Worm (Caenorhabditis elegans) whole organism, mixed stage, embryonic: ENCODE data around the gene cyp-25A2.
A peak's percentile ranks its signal among the peaks of the same experiment; 100 is the strongest.

ENCODE experiments used
- M03D4.4 ChIP-seq: sonication (generic microtip); optimal IDR thresholded peaks from 2 replicates; lab custom pipeline; 2017; ENCODE audit warnings: mild to moderate bottlenecking, missing genetic modification characterization, missing compliant biosample characterization
- blmp-1 ChIP-seq: fragments of 150-350 bp; optimal IDR thresholded peaks from 2 replicates; lab custom pipeline; 2014; ENCODE audit warnings: missing biosample characterization, missing genetic modification characterization
- ceh-39 ChIP-seq: fragments of 150-350 bp; optimal IDR thresholded peaks from 2 replicates; lab custom pipeline; 2014; ENCODE audit warnings: missing biosample characterization, missing genetic modification characterization
- ceh-43 ChIP-seq: fragments of 200-800 bp; sonication (Bioruptor generic); optimal IDR thresholded peaks from 2 replicates; lab custom pipeline; 2018; ENCODE audit warnings: mild to moderate bottlenecking, missing genetic modification characterization, moderate library complexity, missing compliant biosample characterization
- ceh-83 ChIP-seq: fragments of 200-800 bp; sonication (Bioruptor generic); optimal IDR thresholded peaks from 2 replicates; lab custom pipeline; 2018; ENCODE audit warnings: mild to moderate bottlenecking, missing genetic modification characterization, missing compliant biosample characterization
- ces-1 ChIP-seq: fragments of 150-350 bp; optimal IDR thresholded peaks from 2 replicates; lab custom pipeline; 2014; ENCODE audit warnings: missing biosample characterization, missing genetic modification reagents, missing genetic modification characterization
- cnd-1 ChIP-seq: fragments of 200-800 bp; sonication (Bioruptor generic); optimal IDR thresholded peaks from 2 replicates; lab custom pipeline; 2018; ENCODE audit warnings: mild to moderate bottlenecking, missing genetic modification characterization, missing compliant biosample characterization
- drap-1 ChIP-seq: fragments of 200-800 bp; sonication (Bioruptor generic); optimal IDR thresholded peaks from 3 replicates; lab custom pipeline; 2018; ENCODE audit warnings: mild to moderate bottlenecking, missing genetic modification characterization, missing compliant biosample characterization
- elt-1 ChIP-seq: sonication (generic microtip); optimal IDR thresholded peaks from 2 replicates; lab custom pipeline; 2017; ENCODE audit warnings: missing genetic modification characterization, mild to moderate bottlenecking, missing compliant biosample characterization, antibody characterized with exemption, moderate library complexity, borderline replicate concordance; ENCODE audit not compliant: insufficient read depth
- elt-3 ChIP-seq: fragments of 150-350 bp; optimal IDR thresholded peaks from 2 replicates; lab custom pipeline; 2014; ENCODE audit warnings: missing biosample characterization, missing genetic modification characterization
- flh-1 ChIP-seq: fragments of 200-800 bp; sonication (Bioruptor generic); optimal IDR thresholded peaks from 2 replicates; lab custom pipeline; 2018; ENCODE audit warnings: mild to moderate bottlenecking, missing genetic modification characterization, moderate library complexity, missing compliant biosample characterization
- ham-2 ChIP-seq: fragments of 200-800 bp; sonication (Bioruptor generic); optimal IDR thresholded peaks from 2 replicates; lab custom pipeline; 2018; ENCODE audit warnings: mild to moderate bottlenecking, missing genetic modification characterization, missing compliant biosample characterization
- hlh-1 ChIP-seq: fragments of 150-350 bp; optimal IDR thresholded peaks from 2 replicates; lab custom pipeline; 2014; ENCODE audit warnings: missing biosample characterization, missing genetic modification reagents, missing genetic modification characterization
- lsy-2 ChIP-seq: fragments of 150-350 bp; optimal IDR thresholded peaks from 2 replicates; lab custom pipeline; 2014; ENCODE audit warnings: missing biosample characterization, missing genetic modification characterization
- mab-5 ChIP-seq: fragments of 150-350 bp; optimal IDR thresholded peaks from 2 replicates; lab custom pipeline; 2014; ENCODE audit warnings: missing biosample characterization, missing genetic modification characterization
- mep-1 ChIP-seq: fragments of 150-350 bp; optimal IDR thresholded peaks from 2 replicates; lab custom pipeline; 2017; ENCODE audit warnings: missing biosample characterization, missing genetic modification reagents, missing genetic modification characterization, inconsistent platforms
- mls-2 ChIP-seq: sonication (generic microtip); optimal IDR thresholded peaks from 2 replicates; lab custom pipeline; 2016; ENCODE audit warnings: mild to moderate bottlenecking, missing genetic modification characterization, moderate library complexity, missing compliant biosample characterization
- nhr-2 ChIP-seq: fragments of 150-350 bp; optimal IDR thresholded peaks from 2 replicates; lab custom pipeline; 2014; ENCODE audit warnings: missing biosample characterization, missing genetic modification characterization
- nhr-28 ChIP-seq: fragments of 150-350 bp; optimal IDR thresholded peaks from 2 replicates; lab custom pipeline; 2014; ENCODE audit warnings: missing biosample characterization, missing genetic modification characterization
- nhr-76 ChIP-seq: sonication (generic microtip); optimal IDR thresholded peaks from 2 replicates; lab custom pipeline; 2017; ENCODE audit warnings: missing biosample characterization, missing genetic modification characterization
- pha-4 ChIP-seq: fragments of 150-350 bp; optimal IDR thresholded peaks from 2 replicates; lab custom pipeline; 2018; ENCODE audit warnings: missing biosample characterization, missing genetic modification reagents, missing genetic modification characterization
- sem-2 ChIP-seq: fragments of 200-800 bp; sonication (Bioruptor generic); optimal IDR thresholded peaks from 2 replicates; lab custom pipeline; 2018; ENCODE audit warnings: mild to moderate bottlenecking, missing genetic modification characterization, missing compliant biosample characterization
- snpc-4 ChIP-seq: fragments of 150-350 bp; optimal IDR thresholded peaks from 2 replicates; lab custom pipeline; 2014; ENCODE audit warnings: missing biosample characterization, missing genetic modification characterization
- sptf-1 ChIP-seq: sonication (generic microtip); optimal IDR thresholded peaks from 2 replicates; lab custom pipeline; 2017; ENCODE audit warnings: mild to moderate bottlenecking, missing genetic modification characterization, moderate library complexity, missing compliant biosample characterization
- tbx-8 ChIP-seq: fragments of 200-800 bp; sonication (Bioruptor generic); optimal IDR thresholded peaks from 2 replicates; lab custom pipeline; 2018; ENCODE audit warnings: mild to moderate bottlenecking, missing genetic modification characterization, moderate library complexity, missing compliant biosample characterization
- unc-120 ChIP-seq: sonication (generic microtip); optimal IDR thresholded peaks from 2 replicates; lab custom pipeline; 2017; ENCODE audit warnings: missing genetic modification characterization, missing compliant biosample characterization; ENCODE audit not compliant: poor library complexity, severe bottlenecking
- unc-39 ChIP-seq: fragments of 150-350 bp; optimal IDR thresholded peaks from 2 replicates; lab custom pipeline; 2014; ENCODE audit warnings: missing biosample characterization, missing genetic modification characterization
- unc-62 ChIP-seq: fragments of 150-350 bp; optimal IDR thresholded peaks from 2 replicates; lab custom pipeline; 2014; ENCODE audit warnings: missing biosample characterization, missing genetic modification reagents, missing genetic modification characterization
- zip-8 ChIP-seq: fragments of 150-350 bp; optimal IDR thresholded peaks from 2 replicates; lab custom pipeline; 2014; ENCODE audit warnings: missing biosample characterization, missing genetic modification characterization
- ztf-11 ChIP-seq: fragments of 150-350 bp; optimal IDR thresholded peaks from 2 replicates; lab custom pipeline; 2014; ENCODE audit warnings: missing biosample characterization, missing genetic modification characterization

cyp-25A2 gene

DNA sequence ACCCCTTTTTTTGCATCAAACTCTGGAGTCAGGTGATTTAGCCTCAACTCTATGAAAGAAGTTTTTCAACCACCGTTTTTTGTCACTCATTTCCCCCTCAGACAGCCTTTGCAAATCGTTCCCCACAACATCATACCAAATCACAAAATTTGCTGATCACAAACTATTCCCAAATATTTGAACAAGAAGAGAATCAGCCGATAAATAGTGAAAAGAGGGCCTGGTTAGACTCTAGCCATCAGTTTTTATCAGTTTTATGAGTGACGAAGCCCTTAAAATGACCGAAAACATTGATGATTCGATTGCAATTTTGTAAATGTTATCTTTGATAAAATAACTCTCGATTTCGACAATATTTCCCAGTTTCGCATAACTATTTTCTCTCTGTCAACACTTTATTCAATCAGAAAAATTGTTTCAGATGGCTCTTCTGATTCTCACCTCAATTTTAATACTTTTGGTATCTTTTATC, at the start of gene cyp-25A2:
Gene cyp-25A2 (plus strand): TSS at position 422 of the 472 bp plus-strand sequence.
- no peak for TF ChIP-seq unc-120 (tag; lab: Kevin White, UChicago)
- TF ChIP-seq ceh-83 (GFP tag; lab: Kevin White, UChicago), result no peak
- no peak for TF ChIP-seq drap-1
- TF ChIP-seq sptf-1, result no peak
- no peak for TF ChIP-seq elt-1 (tag; lab: Kevin White, UChicago)
- no peak for TF ChIP-seq mep-1 (tag; lab: Kevin White, UChicago)
- no peak for TF ChIP-seq pha-4 (tag; lab: Kevin White, UChicago)
- no peak for TF ChIP-seq elt-3
- TF ChIP-seq nhr-76, result no peak
- no peak for TF ChIP-seq mls-2 (tag; lab: Kevin White, UChicago)
- TF ChIP-seq blmp-1 (tag; lab: Kevin White, UChicago), result no peak
- TF ChIP-seq lsy-2 (tag; lab: Kevin White, UChicago), result no peak
- no peak for TF ChIP-seq snpc-4 (tag; lab: Kevin White, UChicago)
- TF ChIP-seq flh-1 (GFP tag; lab: Kevin White, UChicago), result no peak
- no peak for TF ChIP-seq unc-39 (tag; lab: Kevin White, UChicago)

DNA sequence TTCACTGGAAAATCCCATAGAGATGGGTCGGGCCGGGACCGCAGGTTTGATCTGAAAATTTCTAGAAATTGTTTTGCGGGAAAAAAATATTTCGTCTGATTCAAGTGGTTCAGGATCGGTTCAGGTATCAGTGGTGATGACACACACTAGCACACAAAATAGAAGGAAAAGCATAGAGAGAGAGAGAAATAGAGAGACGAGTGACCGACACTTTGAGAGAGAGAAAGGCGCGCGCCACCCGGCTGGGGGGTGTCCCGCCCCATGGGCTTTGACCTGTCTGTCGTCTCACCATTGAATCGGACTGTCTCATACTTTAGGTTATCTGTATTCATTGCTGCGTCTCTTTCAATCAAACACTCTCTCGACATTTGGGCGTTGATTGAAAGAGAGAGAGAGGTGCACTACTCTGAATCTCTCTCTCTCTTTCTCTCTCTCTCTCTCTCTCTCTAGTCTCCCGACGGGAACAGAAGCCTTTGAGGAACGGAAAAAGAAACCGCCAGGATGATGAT, 48.5 kb upstream of the cyp-25A2 start, which contains the start of gene acy-3:
Gene acy-3 (minus strand): TSS at position 51 of the 509 bp plus-strand sequence.
- no peak for TF ChIP-seq snpc-4 (tag; lab: Kevin White, UChicago)
- TF ChIP-seq nhr-28 (tag; lab: Kevin White, UChicago), result no peak
- peak; percentile 9 for TF ChIP-seq M03D4.4 (tag; lab: Kevin White, UChicago)
- peak; percentile 64 for TF ChIP-seq ham-2 (GFP tag; lab: Kevin White, UChicago)
- no peak for TF ChIP-seq ztf-11 (tag; lab: Kevin White, UChicago)
- no peak for TF ChIP-seq tbx-8 (GFP tag; lab: Kevin White, UChicago)
- no peak for TF ChIP-seq flh-1 (GFP tag; lab: Kevin White, UChicago)
- TF ChIP-seq unc-62, result peak; percentile 70
- peak; percentile 57 for TF ChIP-seq hlh-1 (tag; lab: Kevin White, UChicago)
- peak; percentile 81 for TF ChIP-seq unc-120 (tag; lab: Kevin White, UChicago)

DNA sequence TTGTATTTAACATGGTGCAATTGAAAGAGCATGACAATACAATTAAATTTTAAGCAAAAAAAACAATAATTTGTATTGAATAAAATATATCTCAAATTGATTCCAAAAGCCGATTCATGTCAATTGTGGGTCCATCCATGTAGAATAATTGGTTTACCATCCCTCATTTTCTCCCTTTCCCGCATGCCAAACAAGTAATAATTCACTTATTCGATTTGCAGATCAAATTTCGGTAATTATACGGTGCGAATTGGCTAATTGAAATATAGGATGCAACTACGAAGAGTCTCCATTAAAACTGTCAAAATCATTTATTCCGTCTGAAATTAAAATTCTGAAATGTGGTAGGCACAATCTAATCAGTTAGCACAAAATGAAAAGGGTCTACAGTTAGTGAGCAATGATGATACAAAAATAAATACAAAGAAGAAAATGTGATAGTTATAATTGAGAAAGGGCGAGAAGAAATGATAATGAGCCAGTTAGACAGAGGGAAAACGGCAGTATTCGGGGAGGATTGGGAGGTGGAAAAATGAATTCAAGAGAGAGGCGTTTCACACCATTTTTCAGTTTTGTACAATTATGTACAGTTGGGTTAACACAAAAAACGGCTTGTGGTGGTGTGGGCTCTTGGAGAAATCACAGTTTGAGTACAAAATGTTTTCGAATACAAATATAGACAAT, 45.2 kb upstream of the cyp-25A2 start:
- TF ChIP-seq elt-3 (peak; percentile 25), ceh-83 (GFP tag; lab: Kevin White, UChicago) (peak; percentile 20), mab-5 (tag; lab: Kevin White, UChicago) (no peak), ces-1 (GFP tag; lab: Kevin White, UChicago) (peak; percentile 99), unc-39 (tag; lab: Kevin White, UChicago) (peak; percentile 11), mls-2 (tag; lab: Kevin White, UChicago) (peak; percentile 24), sem-2 (GFP tag; lab: Kevin White, UChicago) (no peak), ceh-43 (peak; percentile 65)

DNA sequence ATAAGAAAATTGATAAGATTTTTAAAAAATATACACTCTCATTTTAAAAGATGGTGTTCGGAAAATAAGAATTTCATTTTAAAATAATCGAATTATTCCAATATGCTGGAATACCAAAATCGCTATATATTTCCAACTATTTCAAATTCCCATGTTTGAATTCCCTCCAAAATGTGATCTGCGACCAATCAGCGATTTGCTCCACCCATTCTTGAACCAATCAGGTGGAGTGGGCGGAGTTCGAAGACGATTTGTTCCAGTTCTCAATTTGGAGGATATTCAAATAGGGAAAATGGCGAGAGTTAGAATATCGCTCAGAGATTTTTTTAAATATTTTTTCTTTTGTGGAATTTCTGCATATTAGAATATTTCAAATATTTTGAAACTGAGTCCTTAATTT, 44.2 kb upstream of the cyp-25A2 start:
- TF ChIP-seq ceh-43 (no peak), ceh-39 (tag; lab: Kevin White, UChicago) (no peak), flh-1 (GFP tag; lab: Kevin White, UChicago) (no peak), nhr-2 (tag; lab: Kevin White, UChicago) (no peak), mab-5 (tag; lab: Kevin White, UChicago) (no peak), sptf-1 (no peak), drap-1 (no peak), mls-2 (tag; lab: Kevin White, UChicago) (no peak)

DNA sequence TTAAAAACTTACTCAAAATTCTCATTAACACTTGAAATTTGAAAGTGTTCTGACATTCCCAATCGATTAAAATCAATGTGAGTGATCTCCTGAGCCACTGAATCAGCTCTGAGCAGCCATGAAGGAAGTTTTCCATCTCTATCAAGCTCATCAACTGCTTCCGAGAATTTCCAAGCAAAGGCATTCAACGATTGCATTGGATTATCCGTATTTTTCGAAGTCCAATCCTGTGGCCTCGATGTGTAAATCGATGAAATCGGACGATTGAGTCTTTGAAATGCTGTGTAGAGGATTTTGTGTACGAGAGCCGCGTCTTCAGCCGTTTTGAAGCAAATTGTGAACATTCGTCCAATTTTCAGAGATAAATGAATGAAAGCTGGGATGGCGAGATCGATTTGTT, 39.1 kb upstream of the cyp-25A2 start:
- TF ChIP-seq nhr-2 (tag; lab: Kevin White, UChicago) (no peak), ceh-83 (GFP tag; lab: Kevin White, UChicago) (no peak), unc-120 (tag; lab: Kevin White, UChicago) (no peak), nhr-28 (tag; lab: Kevin White, UChicago) (no peak), tbx-8 (GFP tag; lab: Kevin White, UChicago) (no peak), M03D4.4 (tag; lab: Kevin White, UChicago) (no peak), zip-8 (tag; lab: Kevin White, UChicago) (no peak), cnd-1 (tag; lab: Kevin White, UChicago) (no peak), flh-1 (GFP tag; lab: Kevin White, UChicago) (no peak), pha-4 (tag; lab: Kevin White, UChicago) (no peak)
